Worm (Caenorhabditis elegans) whole organism, young adult: Measurements from ENCODE around the gene gei-4.

Experiments used
- C06A6.2 ChIP-seq: fragments of 200-800 bp; sonication (Bioruptor generic); conservative IDR thresholded peaks from 2 replicates; pipeline ENCODE4 v1.3.6; 2022; ENCODE audit warnings: missing genetic modification characterization, missing compliant biosample characterization
- F10E7.11 ChIP-seq: sonication (generic microtip); optimal IDR thresholded peaks from 2 replicates; lab custom pipeline; 2017; ENCODE audit warnings: mild to moderate bottlenecking, missing genetic modification characterization, moderate library complexity, missing compliant biosample characterization
- F23B12.7 ChIP-seq: sonication (generic microtip); optimal IDR thresholded peaks from 2 replicates; lab custom pipeline; 2017; ENCODE audit warnings: missing genetic modification characterization, mild to moderate bottlenecking, missing compliant biosample characterization, antibody characterized with exemption, moderate library complexity; ENCODE audit not compliant: insufficient read depth
- F33H1.4 ChIP-seq: fragments of 200-800 bp; sonication (Bioruptor generic); IDR thresholded peaks from 2 replicates; pipeline ENCODE4 v1.3.6; 2022; ENCODE audit warnings: missing genetic modification reagents, missing genetic modification characterization, missing compliant biosample characterization
- F57C9.4 ChIP-seq: sonication (generic microtip); optimal IDR thresholded peaks from 2 replicates; lab custom pipeline; 2017; ENCODE audit warnings: mild to moderate bottlenecking, missing genetic modification characterization, missing compliant biosample characterization
- K12H6.12 ChIP-seq: fragments of 200-800 bp; sonication (Bioruptor generic); optimal IDR thresholded peaks from 2 replicates; lab custom pipeline; 2018; ENCODE audit warnings: mild to moderate bottlenecking, missing genetic modification characterization, missing compliant biosample characterization
- T26A5.8 ChIP-seq: sonication (generic microtip); optimal IDR thresholded peaks from 2 replicates; lab custom pipeline; 2016; ENCODE audit warnings: missing genetic modification characterization, missing compliant biosample characterization
- Y53G8AR.9 ChIP-seq: fragments of 200-800 bp; sonication (Bioruptor generic); conservative IDR thresholded peaks from 2 replicates; pipeline ENCODE4 v1.3.6; 2022; ENCODE audit warnings: missing genetic modification reagents, missing genetic modification characterization, missing compliant biosample characterization
- Y56A3A.18 ChIP-seq: fragments of 200-800 bp; sonication (Bioruptor generic); IDR thresholded peaks from 2 replicates; pipeline ENCODE4 v1.3.6; 2022; ENCODE audit warnings: missing genetic modification reagents, missing genetic modification characterization, missing compliant biosample characterization
- Y67H2A.10 ChIP-seq: fragments of 200-800 bp; sonication (Bioruptor generic); conservative IDR thresholded peaks from 2 replicates; pipeline ENCODE4 v1.3.6; 2022; ENCODE audit warnings: missing genetic modification reagents, missing genetic modification characterization, missing compliant biosample characterization
- attf-6 ChIP-seq: fragments of 200-800 bp; sonication (Bioruptor generic); IDR thresholded peaks from 2 replicates; pipeline ENCODE4 v1.3.6; 2022; ENCODE audit warnings: missing genetic modification reagents, missing genetic modification characterization, missing compliant biosample characterization
- bed-1 ChIP-seq: fragments of 200-800 bp; sonication (Bioruptor generic); IDR thresholded peaks from 2 replicates; pipeline ENCODE4 v1.3.6; 2022; ENCODE audit warnings: missing genetic modification reagents, missing genetic modification characterization, missing compliant biosample characterization
- cebp-2 ChIP-seq: fragments of 200-800 bp; sonication (Bioruptor generic); IDR thresholded peaks from 2 replicates; pipeline ENCODE4 v1.3.6; 2022; ENCODE audit warnings: missing genetic modification characterization, missing compliant biosample characterization
- ceh-27 ChIP-seq: fragments of 200-800 bp; sonication (Bioruptor generic); optimal IDR thresholded peaks from 2 replicates; lab custom pipeline; 2018; ENCODE audit warnings: mild to moderate bottlenecking, missing genetic modification characterization, moderate library complexity, missing compliant biosample characterization
- chd-7 ChIP-seq: sonication (generic microtip); optimal IDR thresholded peaks from 2 replicates; lab custom pipeline; 2016; ENCODE audit warnings: mild to moderate bottlenecking, missing genetic modification characterization, moderate library complexity, missing compliant biosample characterization
- dox-1 ChIP-seq: fragments of 200-800 bp; sonication (Bioruptor generic); IDR thresholded peaks from 2 replicates; pipeline ENCODE4 v1.3.6; 2022; ENCODE audit warnings: missing genetic modification reagents, missing genetic modification characterization, missing compliant biosample characterization
- efl-1 ChIP-seq: fragments of 150-350 bp; optimal IDR thresholded peaks from 2 replicates; lab custom pipeline; 2014; ENCODE audit warnings: missing biosample characterization, missing genetic modification reagents, missing genetic modification characterization
- ekl-4 ChIP-seq: fragments of 200-800 bp; sonication (Bioruptor generic); IDR thresholded peaks from 2 replicates; pipeline ENCODE4 v1.3.6; 2022; ENCODE audit warnings: missing genetic modification reagents, missing genetic modification characterization, missing compliant biosample characterization
- him-1 ChIP-seq: sonication (generic microtip); optimal IDR thresholded peaks from 2 replicates; lab custom pipeline; 2016; ENCODE audit warnings: missing genotype, missing genetic modification reagents, missing genetic modification characterization, missing compliant biosample characterization
- hmg-1.2 ChIP-seq: fragments of 200-800 bp; sonication (Bioruptor generic); IDR thresholded peaks from 2 replicates; pipeline ENCODE4 v1.3.6; 2022; ENCODE audit warnings: missing genetic modification reagents, missing genetic modification characterization, missing compliant biosample characterization
- lin-35 ChIP-seq, 3 experiments: fragments of 150-350 bp in 2 of 3; sonication (generic microtip) in 1 of 3; optimal IDR thresholded peaks; 2 replicates each; lab custom pipeline; 2014 to 2018; ENCODE audit warnings: missing biosample characterization in 3 of 3, missing genetic modification characterization in 3 of 3, missing genetic modification reagents in 3 of 3
- lin-40 ChIP-seq: sonication (generic microtip); optimal IDR thresholded peaks from 2 replicates; lab custom pipeline; 2016; ENCODE audit warnings: missing genetic modification characterization, mild to moderate bottlenecking, missing compliant biosample characterization, missing genotype, missing genetic modification reagents
- lsy-27 ChIP-seq: sonication (generic microtip); optimal IDR thresholded peaks from 2 replicates; lab custom pipeline; 2017; ENCODE audit warnings: missing genetic modification characterization, mild to moderate bottlenecking, missing compliant biosample characterization, antibody characterized with exemption, missing genotype, borderline replicate concordance; ENCODE audit not compliant: insufficient read depth
- madf-6 ChIP-seq: fragments of 200-800 bp; sonication (Bioruptor generic); IDR thresholded peaks from 2 replicates; pipeline ENCODE4 v1.3.6; 2022; ENCODE audit warnings: missing genetic modification reagents, missing genetic modification characterization, missing compliant biosample characterization
- mes-4 ChIP-seq: sonication (generic microtip); optimal IDR thresholded peaks from 2 replicates; lab custom pipeline; 2016; ENCODE audit warnings: missing genotype, missing genetic modification characterization, missing compliant biosample characterization
- mxl-1 ChIP-seq: sonication (generic microtip); optimal IDR thresholded peaks from 2 replicates; lab custom pipeline; 2016; ENCODE audit warnings: missing genetic modification characterization, missing compliant biosample characterization
- nfyb-1 ChIP-seq: fragments of 200-800 bp; sonication (Bioruptor generic); IDR thresholded peaks from 2 replicates; pipeline ENCODE4 v1.3.6; 2022; ENCODE audit warnings: missing genetic modification reagents, missing genetic modification characterization, missing compliant biosample characterization
- nhr-80 ChIP-seq: sonication (generic microtip); optimal IDR thresholded peaks from 2 replicates; lab custom pipeline; 2016; ENCODE audit warnings: missing genetic modification characterization, missing compliant biosample characterization
- snpc-1.3 ChIP-seq: sonication (generic microtip); optimal IDR thresholded peaks from 2 replicates; lab custom pipeline; 2017; ENCODE audit warnings: missing genetic modification characterization, mild to moderate bottlenecking, missing compliant biosample characterization, antibody characterized with exemption, moderate library complexity, missing genotype, missing genetic modification reagents; ENCODE audit not compliant: insufficient read depth
- sptf-2 ChIP-seq: fragments of 200-800 bp; sonication (Bioruptor generic); optimal IDR thresholded peaks from 2 replicates; lab custom pipeline; 2018; ENCODE audit warnings: mild to moderate bottlenecking, missing genetic modification characterization, missing compliant biosample characterization
- ztf-22 ChIP-seq: fragments of 200-800 bp; sonication (Bioruptor generic); optimal IDR thresholded peaks from 2 replicates; lab custom pipeline; 2018; ENCODE audit warnings: mild to moderate bottlenecking, missing genetic modification characterization, moderate library complexity, missing compliant biosample characterization

Gene gei-4

DNA sequence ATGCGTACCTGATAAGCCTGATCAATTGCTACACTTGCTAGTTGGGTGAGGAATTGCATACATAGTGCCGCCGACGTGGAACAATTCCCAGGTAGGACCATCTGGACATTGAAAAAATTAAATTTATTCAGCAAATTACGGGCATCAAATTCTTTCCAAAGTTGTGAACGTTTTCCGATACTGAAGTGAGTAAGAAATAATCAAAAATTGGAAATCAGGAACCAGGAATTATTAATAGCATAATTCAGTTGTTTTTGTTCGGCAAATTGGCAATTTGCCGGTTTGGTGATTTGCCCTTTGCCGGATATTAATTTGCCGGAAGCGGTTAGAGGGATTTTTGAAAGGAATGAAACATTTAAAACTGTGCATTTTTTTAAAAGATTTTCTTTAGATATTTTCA, 26.6 kb upstream of the gei-4 start, which contains the start of gene gsto-3:
gsto-3 (minus strand) TSS at position 101 of the 400 bp plus-strand sequence.
- TF ChIP-seq F57C9.4 (tag; lab: Kevin White, UChicago) (no peak), ztf-22 (GFP tag; lab: Kevin White, UChicago) (no peak), hmg-1.2 (GFP tag; lab: Robert Waterston, UW) (no peak), madf-6 (GFP tag; lab: Robert Waterston, UW) (no peak), K12H6.12 (no peak), T26A5.8 (no peak), sptf-2 (GFP tag; lab: Kevin White, UChicago) (no peak), him-1 (tag; lab: Kevin White, UChicago) (no peak)

DNA sequence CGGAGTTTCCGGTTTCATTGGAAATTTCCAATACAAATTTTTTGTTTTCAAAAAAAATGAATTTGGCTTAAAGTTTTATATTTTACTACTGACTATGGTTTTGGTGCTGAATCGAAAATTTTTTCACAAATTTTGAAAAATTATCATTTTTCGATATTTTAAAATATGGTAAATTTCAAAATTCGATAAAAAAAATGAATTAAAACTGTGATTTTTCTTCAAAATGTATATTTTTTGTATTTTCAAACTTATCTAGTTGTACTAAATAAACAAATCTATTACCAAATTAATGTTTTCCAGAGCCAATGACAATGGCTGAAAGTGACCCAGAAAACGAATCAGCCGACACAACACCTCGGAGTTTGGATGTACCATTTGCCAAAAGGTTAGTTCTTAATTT, 11.0 kb upstream of the gei-4 start, which contains the start of gene pll-1:
pll-1 (plus strand) TSS at position 301 of the 400 bp plus-strand sequence.
- TF ChIP-seq F23B12.7 (tag; lab: Kevin White, UChicago) (no peak), F10E7.11 (tag; lab: Kevin White, UChicago) (no peak), lin-40 (tag; lab: Kevin White, UChicago) (no peak), snpc-1.3 (tag; lab: Kevin White, UChicago) (no peak)

DNA sequence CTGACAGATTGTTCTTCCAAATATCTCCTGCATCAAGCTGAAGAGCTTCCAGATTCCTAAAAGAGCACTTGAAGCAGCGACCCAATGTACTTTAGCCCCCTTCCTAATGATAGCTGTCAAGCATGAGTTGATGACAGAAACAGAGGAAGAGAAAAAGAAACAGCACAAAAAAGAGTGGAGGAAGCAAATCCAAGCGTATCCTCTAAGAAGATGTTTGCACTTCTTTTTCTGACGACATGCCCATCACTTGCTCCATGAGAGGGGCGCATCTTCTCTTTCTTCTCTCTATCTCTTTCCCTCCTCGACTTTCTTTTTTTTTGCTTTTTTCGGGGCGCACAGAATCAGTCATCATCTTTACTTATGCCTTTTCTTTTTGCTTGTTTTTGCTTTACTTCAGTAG, 5.7 kb upstream of the gei-4 start:
- TF ChIP-seq mes-4 (tag; lab: Kevin White, UChicago): no peak
- no peak for TF ChIP-seq K12H6.12
- no peak for TF ChIP-seq F57C9.4 (tag; lab: Kevin White, UChicago)
- no peak for TF ChIP-seq attf-6 (GFP tag; lab: Robert Waterston, UW)
- no peak for TF ChIP-seq cebp-2 (GFP tag; lab: Robert Waterston, UW)
- no peak for TF ChIP-seq lsy-27 (tag; lab: Kevin White, UChicago)
- TF ChIP-seq ekl-4 (GFP tag; lab: Robert Waterston, UW): no peak

DNA sequence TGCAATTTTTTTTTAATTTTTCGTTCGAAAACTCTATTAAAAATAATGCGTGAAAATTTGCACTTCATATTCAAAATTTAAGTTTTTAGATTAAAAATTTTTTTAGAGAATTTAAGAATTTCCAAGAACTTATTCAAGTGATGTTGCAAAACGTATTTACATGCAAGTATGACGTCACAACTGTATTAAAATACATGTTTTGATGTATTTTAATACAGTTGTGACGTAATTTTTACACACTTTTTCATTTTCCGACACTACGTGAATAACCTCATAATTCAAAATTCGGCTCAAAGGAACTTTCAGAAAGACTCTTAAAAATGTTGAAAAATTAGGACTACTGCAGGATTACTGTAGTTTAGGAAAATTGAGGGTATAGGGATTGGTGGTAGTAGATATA, 3.5 kb upstream of the gei-4 start:
- TF ChIP-seq bed-1 (GFP tag; lab: Robert Waterston, UW) (no peak), chd-7 (no peak)

DNA sequence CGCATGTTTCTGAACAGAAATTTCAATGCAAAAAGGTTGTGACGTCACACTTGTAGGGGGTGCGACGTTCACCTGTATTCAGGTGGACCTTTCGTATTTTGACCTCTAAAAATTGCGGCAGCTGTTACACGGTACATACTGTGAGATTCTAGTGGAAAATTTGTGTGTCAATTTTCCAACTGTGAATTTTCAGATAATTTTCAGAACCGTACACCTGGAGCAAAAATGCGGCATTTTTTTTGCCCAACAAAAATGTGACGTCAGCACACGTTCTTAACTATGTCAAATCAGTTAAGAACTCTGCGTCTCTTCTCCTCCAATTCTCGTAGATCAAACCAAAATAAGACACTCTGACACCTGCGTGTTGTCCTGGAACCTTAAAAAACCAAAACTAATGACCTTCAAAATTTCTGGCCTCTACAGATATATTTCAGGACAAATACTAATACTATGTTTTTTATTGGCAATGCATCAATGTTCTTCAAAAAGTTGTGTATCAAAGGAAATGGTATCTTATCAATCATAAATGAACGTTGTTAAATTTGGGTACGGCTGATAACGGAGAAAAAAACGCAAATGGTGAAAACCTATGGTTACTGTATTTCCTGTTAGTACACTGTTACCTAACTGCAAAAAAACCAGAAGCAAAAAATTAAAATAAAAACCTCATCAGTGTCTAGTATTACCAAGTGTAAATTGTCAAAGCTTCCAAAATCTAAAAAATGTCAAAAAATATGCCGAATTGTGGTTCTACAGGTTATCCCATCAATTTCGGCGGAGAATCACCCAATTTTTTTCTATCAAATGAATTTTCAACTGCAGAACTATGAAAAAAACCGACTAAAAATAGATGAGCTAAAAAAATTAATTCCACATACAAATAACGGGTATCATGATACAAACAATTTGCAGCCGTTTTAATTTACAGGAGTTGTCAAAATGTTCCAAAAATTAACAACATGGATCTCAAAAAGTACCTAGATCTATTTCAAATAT, 2.6 kb upstream of the gei-4 start:
- TF ChIP-seq lin-40 (tag; lab: Kevin White, UChicago) (peak; percentile 9), ceh-27 (GFP tag; lab: Kevin White, UChicago) (no peak), C06A6.2 (GFP tag; lab: Robert Waterston, UW) (no peak), lin-35 (GFP tag; optimal IDR thresholded peaks at IDR 0.05; lab: Kevin White, UChicago) (peak in 1 of 3 experiments; percentile 29), hmg-1.2 (GFP tag; lab: Robert Waterston, UW) (no peak), Y56A3A.18 (GFP tag; lab: Robert Waterston, UW) (0 out of 2 replicates have a peak, but pooled peaks have one; percentile 11), F33H1.4 (GFP tag; lab: Robert Waterston, UW) (no peak), dox-1 (GFP tag; lab: Robert Waterston, UW) (no peak), nhr-80 (tag; lab: Kevin White, UChicago) (peak; percentile 70), Y67H2A.10 (GFP tag; lab: Robert Waterston, UW) (no peak), nfyb-1 (GFP tag; lab: Robert Waterston, UW) (no peak), mxl-1 (tag; lab: Kevin White, UChicago) (no peak), efl-1 (GFP tag; lab: Kevin White, UChicago) (no peak), Y53G8AR.9 (GFP tag; lab: Robert Waterston, UW) (0 out of 2 replicates have a peak, but pooled peaks have one; percentile 19)
